1 fruit fly cellular context compared by ENCODE assay signal in the genomic region with DNA sequence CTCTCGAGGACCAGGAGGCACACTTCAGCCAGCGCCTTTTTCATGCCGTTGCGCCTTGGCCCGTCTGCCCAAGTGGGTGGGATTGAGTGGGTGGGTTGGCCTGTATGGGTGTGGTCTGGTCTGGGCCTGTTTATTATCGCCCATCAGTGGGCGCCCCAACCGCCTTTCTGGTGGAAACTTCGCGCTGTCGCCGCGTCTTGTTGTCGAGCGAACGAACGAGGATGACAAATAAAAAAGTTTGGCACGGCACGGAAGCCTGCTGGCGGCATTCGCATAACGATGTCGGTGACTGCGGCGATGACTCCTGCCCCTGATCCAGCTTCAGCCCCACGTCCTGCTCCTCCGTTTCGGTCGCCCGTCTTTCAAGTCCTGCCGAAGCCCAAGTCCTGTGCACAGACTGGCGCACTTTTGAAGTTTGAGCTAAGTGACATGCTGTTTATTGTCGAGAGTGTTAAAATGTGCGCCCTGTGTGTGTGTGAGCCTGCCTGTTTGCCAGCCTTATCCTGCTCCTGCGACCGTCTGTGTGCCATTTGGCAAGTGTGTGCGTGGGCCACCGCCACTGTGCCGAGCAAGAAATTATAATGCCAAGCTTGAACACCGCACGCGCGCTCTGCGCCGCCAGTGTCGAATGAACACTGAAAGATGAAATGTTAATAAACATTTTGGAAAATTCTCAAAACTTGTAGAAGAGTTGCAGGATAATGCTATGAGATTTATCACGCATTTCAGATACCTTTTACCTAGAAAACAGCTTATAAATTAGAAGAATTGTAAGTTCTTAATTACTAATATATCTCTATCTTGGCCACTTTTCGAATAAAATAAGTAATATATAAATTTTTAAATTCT.
TF ChIP-seq lines count a peak whose summit lies in the region.

No protein-coding gene starts in this region.

TF ChIP-seq in whole organism, embryonic, 481 proteins besides CTCF, POLR2A, EP300 and RAD21 (continued from another document and continues in another):
- TF ChIP-seq CG15269 (tag; optimal IDR thresholded peaks at IDR 0.05; lab: Kevin White, UChicago) (peak; percentile 85), CG17612 (GFP tag; IDR thresholded peaks at IDR 0.05; lab: Robert Waterston, UW) (no peak), oc (tag; optimal IDR thresholded peaks at IDR 0.05; lab: Kevin White, UChicago) (peak; percentile 28), crc (GFP tag; optimal IDR thresholded peaks at IDR 0.05; lab: Kevin White, UChicago) (no peak), CG12071 (GFP tag; optimal IDR thresholded peaks at IDR 0.05; lab: Kevin White, UChicago) (no peak), CG5180 (GFP tag; optimal IDR thresholded peaks at IDR 0.05; lab: Kevin White, UChicago) (peak; percentile 62), CG7271 (tag; optimal IDR thresholded peaks at IDR 0.05; lab: Kevin White, UChicago) (no peak), Ets97D (GFP tag; optimal IDR thresholded peaks at IDR 0.05; lab: Kevin White, UChicago) (no peak), esg (GFP tag; conservative IDR thresholded peaks at IDR 0.05; lab: Robert Waterston, UW) (peak; percentile 41; the same call in 1 of the 2 replicates), Awh (GFP tag; IDR thresholded peaks at IDR 0.05; lab: Robert Waterston, UW) (0 out of 2 replicates have a peak, but pooled peaks have one; percentile 10), Atf6 (GFP tag; IDR thresholded peaks at IDR 0.05; lab: Robert Waterston, UW) (peak; percentile 63), fd102C (GFP tag; optimal IDR thresholded peaks at IDR 0.05; lab: Kevin White, UChicago) (no peak), CG12219 (GFP tag; optimal IDR thresholded peaks at IDR 0.05; lab: Kevin White, UChicago) (peak; percentile 30), CG34376 (GFP tag; optimal IDR thresholded peaks at IDR 0.05; lab: Kevin White, UChicago) (peak; percentile 75), hb (GFP tag; IDR thresholded peaks at IDR 0.05; lab: Robert Waterston, UW; ENCODE audit: partially characterized antibody) (no peak), Elba2 (GFP tag; optimal IDR thresholded peaks at IDR 0.05; lab: Kevin White, UChicago) (no peak), salm (tag; optimal IDR thresholded peaks at IDR 0.05; lab: Kevin White, UChicago) (peak; percentile 39), trem (tag; optimal IDR thresholded peaks at IDR 0.05; lab: Kevin White, UChicago) (peak; percentile 7), Dip3 (GFP tag; optimal IDR thresholded peaks at IDR 0.05; lab: Kevin White, UChicago) (no peak), Usf (GFP tag; optimal IDR thresholded peaks at IDR 0.05; lab: Kevin White, UChicago) (peak; percentile 21), tup (GFP tag; optimal IDR thresholded peaks at IDR 0.05; lab: Kevin White, UChicago) (no peak), CG33213 (GFP tag; optimal IDR thresholded peaks at IDR 0.05; lab: Kevin White, UChicago) (no peak), maf-S (GFP tag; optimal IDR thresholded peaks at IDR 0.05; lab: Kevin White, UChicago) (no peak), CG17328 (GFP tag; IDR thresholded peaks at IDR 0.05; lab: Robert Waterston, UW) (no peak), wdn (GFP tag; IDR thresholded peaks at IDR 0.05; lab: Robert Waterston, UW) (peak; percentile 42; the same call in 1 of the 2 replicates), tin (GFP tag; optimal IDR thresholded peaks at IDR 0.05; lab: Kevin White, UChicago) (peak; percentile 43), CG18262 (tag; optimal IDR thresholded peaks at IDR 0.05; lab: Kevin White, UChicago) (peak; percentile 73), Hand (GFP tag; optimal IDR thresholded peaks at IDR 0.05; lab: Kevin White, UChicago) (peak; percentile 91), CG7963 (GFP tag; IDR thresholded peaks at IDR 0.05; lab: Robert Waterston, UW; ENCODE audit: partially characterized antibody) (no peak), ac (GFP tag; optimal IDR thresholded peaks at IDR 0.05; lab: Kevin White, UChicago) (no peak), row (GFP tag; IDR thresholded peaks at IDR 0.05; lab: Robert Waterston, UW) (peak; percentile 82), GATAe (GFP tag; conservative IDR thresholded peaks at IDR 0.05; lab: Robert Waterston, UW) (no peak), p53 (GFP tag; optimal IDR thresholded peaks at IDR 0.05; lab: Kevin White, UChicago) (no peak), CG7745 (tag; optimal IDR thresholded peaks at IDR 0.05; lab: Kevin White, UChicago) (no peak), Dbx (GFP tag; IDR thresholded peaks at IDR 0.05; lab: Robert Waterston, UW) (peak; percentile 58), Rx (GFP tag; IDR thresholded peaks at IDR 0.05; lab: Robert Waterston, UW) (peak; percentile 46; the same call in 1 of the 2 replicates), CG8765 (GFP tag; IDR thresholded peaks at IDR 0.05; lab: Robert Waterston, UW) (no peak), Sox102F (GFP tag; optimal IDR thresholded peaks at IDR 0.05; lab: Kevin White, UChicago) (peak; percentile 78), knrl (GFP tag; IDR thresholded peaks at IDR 0.05; lab: Robert Waterston, UW; ENCODE audit: partially characterized antibody) (no peak), Opbp (GFP tag; IDR thresholded peaks at IDR 0.05; lab: Robert Waterston, UW; ENCODE audit: partially characterized antibody) (no peak), CG6254 (GFP tag; optimal IDR thresholded peaks at IDR 0.05; lab: Kevin White, UChicago) (peak; percentile 11), da (GFP tag; optimal IDR thresholded peaks at IDR 0.05; lab: Kevin White, UChicago) (no peak), eyg (GFP tag; optimal IDR thresholded peaks at IDR 0.05; lab: Kevin White, UChicago) (no peak), phol (tag; optimal IDR thresholded peaks at IDR 0.05; lab: Kevin White, UChicago) (peak; percentile 77), hth (optimal IDR thresholded peaks at IDR 0.05; lab: Kevin White, UChicago) (no peak), CG7839 (tag; optimal IDR thresholded peaks at IDR 0.05; lab: Kevin White, UChicago) (peak; percentile 87), Sry-β (GFP tag; optimal IDR thresholded peaks at IDR 0.05; lab: Kevin White, UChicago) (no peak), CG15011 (GFP tag; optimal IDR thresholded peaks at IDR 0.05; lab: Kevin White, UChicago) (peak; percentile 62), CG6683 (GFP tag; optimal IDR thresholded peaks at IDR 0.05; lab: Kevin White, UChicago) (peak; percentile 74), Six4 (GFP tag; optimal IDR thresholded peaks at IDR 0.05; lab: Kevin White, UChicago) (no peak), Fer3 (tag; optimal IDR thresholded peaks at IDR 0.05; lab: Kevin White, UChicago) (peak; percentile 80), CG9727 (GFP tag; optimal IDR thresholded peaks at IDR 0.05; lab: Kevin White, UChicago) (peak; percentile 77), D19A (tag; optimal IDR thresholded peaks at IDR 0.05; lab: Kevin White, UChicago) (peak; percentile 69), slp2 (GFP tag; optimal IDR thresholded peaks at IDR 0.05; lab: Kevin White, UChicago) (no peak), CG10543 (GFP tag; optimal IDR thresholded peaks at IDR 0.05; lab: Kevin White, UChicago) (peak; percentile 72), CG9932 (GFP tag; IDR thresholded peaks at IDR 0.05; lab: Robert Waterston, UW) (peak; percentile 53), Nf-YC (tag; optimal IDR thresholded peaks at IDR 0.05; lab: Kevin White, UChicago) (peak; percentile 76), Oaz (GFP tag; IDR thresholded peaks at IDR 0.05; lab: Robert Waterston, UW) (peak; percentile 60), CG16813 (GFP tag; IDR thresholded peaks at IDR 0.05; lab: Robert Waterston, UW; ENCODE audit: partially characterized antibody) (no peak), bab2 (GFP tag; optimal IDR thresholded peaks at IDR 0.05; lab: Kevin White, UChicago) (peak; percentile 49), lov (optimal IDR thresholded peaks at IDR 0.05; lab: Kevin White, UChicago) (no peak), lov (GFP tag; IDR thresholded peaks at IDR 0.05; lab: Robert Waterston, UW) (no peak), CG1792 (GFP tag; optimal IDR thresholded peaks at IDR 0.05; lab: Kevin White, UChicago) (no peak), CG10147 (GFP tag; optimal IDR thresholded peaks at IDR 0.05; lab: Kevin White, UChicago) (peak; percentile 82), Fer1 (GFP tag; optimal IDR thresholded peaks at IDR 0.05; lab: Kevin White, UChicago) (peak; percentile 91), CG1647 (GFP tag; optimal IDR thresholded peaks at IDR 0.05; lab: Kevin White, UChicago) (no peak), Drgx (GFP tag; IDR thresholded peaks at IDR 0.05; lab: Robert Waterston, UW) (peak; percentile 9; the same call in 1 of the 2 replicates), CG12299 (tag; optimal IDR thresholded peaks at IDR 0.05; lab: Kevin White, UChicago) (peak; percentile 74), CG2678 (tag; optimal IDR thresholded peaks at IDR 0.05; lab: Kevin White, UChicago) (peak; percentile 92), Hey (tag; optimal IDR thresholded peaks at IDR 0.05; lab: Kevin White, UChicago) (peak; percentile 75), CG11695 (GFP tag; IDR thresholded peaks at IDR 0.05; lab: Robert Waterston, UW) (peak; percentile 68; the same call in 1 of the 3 replicates), CG43689 (GFP tag; IDR thresholded peaks at IDR 0.05; lab: Robert Waterston, UW) (no peak), NC2α (GFP tag; optimal IDR thresholded peaks at IDR 0.05; lab: Kevin White, UChicago) (no peak), pzg (GFP tag; optimal IDR thresholded peaks at IDR 0.05; lab: Kevin White, UChicago) (no peak), CG3847 (GFP tag; IDR thresholded peaks at IDR 0.05; lab: Robert Waterston, UW) (peak; percentile 50; the same call in 1 of the 2 replicates), nmo (GFP tag; optimal IDR thresholded peaks at IDR 0.05; lab: Kevin White, UChicago) (peak; percentile 78), NFAT (GFP tag; IDR thresholded peaks at IDR 0.05; lab: Robert Waterston, UW) (0 out of 2 replicates have a peak, but pooled peaks have one; percentile 5), otp (GFP tag; IDR thresholded peaks at IDR 0.05; lab: Robert Waterston, UW) (no peak), CG2116 (GFP tag; optimal IDR thresholded peaks at IDR 0.05; lab: Kevin White, UChicago) (peak; percentile 24), slou (GFP tag; optimal IDR thresholded peaks at IDR 0.05; lab: Kevin White, UChicago) (peak; percentile 70), Xrp1 (GFP tag; IDR thresholded peaks at IDR 0.05; lab: Robert Waterston, UW) (peak; percentile 73), CG16779 (GFP tag; IDR thresholded peaks at IDR 0.05; lab: Robert Waterston, UW) (no peak), mld (GFP tag; IDR thresholded peaks at IDR 0.05; lab: Robert Waterston, UW; ENCODE audit: partially characterized antibody) (no peak), CG13624 (GFP tag; optimal IDR thresholded peaks at IDR 0.05; lab: Kevin White, UChicago) (no peak), toy (GFP tag; IDR thresholded peaks at IDR 0.05; lab: Robert Waterston, UW) (no peak), Doc3 (GFP tag; IDR thresholded peaks at IDR 0.05; lab: Robert Waterston, UW; ENCODE audit: partially characterized antibody) (no peak), seq (GFP tag; IDR thresholded peaks at IDR 0.05; lab: Robert Waterston, UW) (peak; percentile 35; the same call in 1 of the 2 replicates), insv (GFP tag; optimal IDR thresholded peaks at IDR 0.05; lab: Kevin White, UChicago) (peak in 1 of 2 experiments; percentile 41), CG4820 (GFP tag; optimal IDR thresholded peaks at IDR 0.05; lab: Kevin White, UChicago) (peak; percentile 22), sqz (GFP tag; optimal IDR thresholded peaks at IDR 0.05; lab: Kevin White, UChicago) (peak; percentile 58), CG13287 (GFP tag; IDR thresholded peaks at IDR 0.05; lab: Robert Waterston, UW; ENCODE audit: partially characterized antibody) (no peak), Lim3 (GFP tag; IDR thresholded peaks at IDR 0.05; lab: Robert Waterston, UW) (no peak), CG5953 (GFP tag; IDR thresholded peaks at IDR 0.05; lab: Robert Waterston, UW) (no peak), CG4707 (GFP tag; optimal IDR thresholded peaks at IDR 0.05; lab: Kevin White, UChicago) (no peak), gce (GFP tag; IDR thresholded peaks at IDR 0.05; lab: Robert Waterston, UW) (no peak), CG11247 (GFP tag; IDR thresholded peaks at IDR 0.05; lab: Robert Waterston, UW) (peak; percentile 26; the same call in 1 of the 2 replicates), crp (GFP tag; optimal IDR thresholded peaks at IDR 0.05; lab: Kevin White, UChicago) (peak in 1 of 2 experiments; percentile 20), peb (GFP tag; IDR thresholded peaks at IDR 0.05; lab: Robert Waterston, UW) (no peak), emc (GFP tag; optimal IDR thresholded peaks at IDR 0.05; lab: Kevin White, UChicago) (no peak), run (tag; optimal IDR thresholded peaks at IDR 0.05; lab: Kevin White, UChicago) (peak; percentile 59), gcm (GFP tag; optimal IDR thresholded peaks at IDR 0.05; lab: Kevin White, UChicago) (peak; percentile 51), nerfin-1 (tag; optimal IDR thresholded peaks at IDR 0.05; lab: Kevin White, UChicago) (peak; percentile 69), CG18764 (GFP tag; optimal IDR thresholded peaks at IDR 0.05; lab: Kevin White, UChicago) (peak; percentile 24), CG14667 (GFP tag; IDR thresholded peaks at IDR 0.05; lab: Robert Waterston, UW) (peak; percentile 33; the same call in 1 of the 2 replicates), CHES-1-like (GFP tag; optimal IDR thresholded peaks at IDR 0.05; lab: Kevin White, UChicago) (no peak), lilli (GFP tag; optimal IDR thresholded peaks at IDR 0.05; lab: Kevin White, UChicago) (peak; percentile 61), mirr (GFP tag; optimal IDR thresholded peaks at IDR 0.05; lab: Kevin White, UChicago) (peak; percentile 66), bcd (GFP tag; optimal IDR thresholded peaks at IDR 0.05; lab: Kevin White, UChicago) (peak; percentile 80), Hr51 (GFP tag; optimal IDR thresholded peaks at IDR 0.05; lab: Kevin White, UChicago) (peak in 1 of 2 experiments; percentile 79), CG2875 (GFP tag; optimal IDR thresholded peaks at IDR 0.05; lab: Kevin White, UChicago) (peak; percentile 28), HmgZ (tag; optimal IDR thresholded peaks at IDR 0.05; lab: Kevin White, UChicago) (peak; percentile 46), CG31224 (GFP tag; IDR thresholded peaks at IDR 0.05; lab: Robert Waterston, UW) (peak; percentile 51; the same call in 1 of the 2 replicates), hbn (GFP tag; IDR thresholded peaks at IDR 0.05; lab: Robert Waterston, UW; ENCODE audit: partially characterized antibody) (no peak), CG11723 (GFP tag; optimal IDR thresholded peaks at IDR 0.05; lab: Kevin White, UChicago) (peak; percentile 62), CG2129 (GFP tag; IDR thresholded peaks at IDR 0.05; lab: Robert Waterston, UW; ENCODE audit: partially characterized antibody) (no peak), fu2 (GFP tag; optimal IDR thresholded peaks at IDR 0.05; lab: Kevin White, UChicago) (no peak), CG1832 (GFP tag; optimal IDR thresholded peaks at IDR 0.05; lab: Kevin White, UChicago) (no peak), vvl (GFP tag; IDR thresholded peaks at IDR 0.05; lab: Robert Waterston, UW) (peak; percentile 76), slbo (GFP tag; IDR thresholded peaks at IDR 0.05; lab: Robert Waterston, UW) (peak; percentile 58), CG12391 (tag; optimal IDR thresholded peaks at IDR 0.05; lab: Kevin White, UChicago) (peak; percentile 75)
